Worm (Caenorhabditis elegans): Measurements from ENCODE around the gene dod-3.

dod-3 gene

ce11 chrV:2702883-2703282 lies 28.0 kb downstream of the dod-3 start:
- no peak for TF ChIP-seq mml-1 (tag; optimal IDR thresholded peaks at IDR 0.05)
- no peak for TF ChIP-seq ceh-16 (tag; optimal IDR thresholded peaks at IDR 0.05)
- no peak for TF ChIP-seq eor-1 (tag; optimal IDR thresholded peaks at IDR 0.05)
- no peak for TF ChIP-seq elt-3 (tag; optimal IDR thresholded peaks at IDR 0.05)
- TF ChIP-seq nhr-43 (tag; optimal IDR thresholded peaks at IDR 0.05; ENCODE audit: poor library complexity, severe bottlenecking), result no peak
- TF ChIP-seq elt-2 (tag; optimal IDR thresholded peaks at IDR 0.05), result no peak
- no peak for TF ChIP-seq fos-1 (tag; optimal IDR thresholded peaks at IDR 0.05)
- no peak for TF ChIP-seq pqm-1 (tag; optimal IDR thresholded peaks at IDR 0.05)
- no peak for TF ChIP-seq skn-1 (tag; optimal IDR thresholded peaks at IDR 0.05)
- no peak for TF ChIP-seq ztf-4 (tag; optimal IDR thresholded peaks at IDR 0.05)
- no peak for TF ChIP-seq ztf-11 (tag; optimal IDR thresholded peaks at IDR 0.05)

- no peak for TF ChIP-seq lin-15B (tag; optimal IDR thresholded peaks at IDR 0.05)
- no peak for TF ChIP-seq R02D3.7 (tag; optimal IDR thresholded peaks at IDR 0.05)
- TF ChIP-seq nhr-43 (tag; optimal IDR thresholded peaks at IDR 0.05; ENCODE audit: poor library complexity, severe bottlenecking), result no peak
- TF ChIP-seq pqm-1 (tag; optimal IDR thresholded peaks at IDR 0.05), result no peak
- no peak for TF ChIP-seq nhr-67 (tag; optimal IDR thresholded peaks at IDR 0.05)
- TF ChIP-seq mml-1 (tag; optimal IDR thresholded peaks at IDR 0.05), result no peak
- TF ChIP-seq jun-1 (tag; optimal IDR thresholded peaks at IDR 0.05), result no peak
- TF ChIP-seq unc-39 (tag; optimal IDR thresholded peaks at IDR 0.05), result no peak
- TF ChIP-seq eor-1 (tag; optimal IDR thresholded peaks at IDR 0.05), result no peak
Measured at ce11 chrV:2698826-2699225, 32.1 kb downstream of the dod-3 start, which contains the start of gene nuo-5. nuo-5 (plus strand) TSS chrV:2698972.

ce11 chrV:2697693-2698092 lies 33.2 kb downstream of the dod-3 start:
- TF ChIP-seq pqm-1 (tag; optimal IDR thresholded peaks at IDR 0.05) (no peak), nhr-23 (tag; optimal IDR thresholded peaks at IDR 0.05) (no peak), tbx-2 (tag; optimal IDR thresholded peaks at IDR 0.05) (no peak), eor-1 (tag; optimal IDR thresholded peaks at IDR 0.05) (no peak), nhr-67 (tag; optimal IDR thresholded peaks at IDR 0.05) (no peak), nhr-43 (tag; optimal IDR thresholded peaks at IDR 0.05; ENCODE audit: poor library complexity, severe bottlenecking) (no peak), fkh-10 (GFP tag; optimal IDR thresholded peaks at IDR 0.05) (no peak), mdl-1 (tag; optimal IDR thresholded peaks at IDR 0.05) (no peak), zag-1 (tag; optimal IDR thresholded peaks at IDR 0.05) (no peak), nhr-25 (tag; optimal IDR thresholded peaks at IDR 0.05) (no peak), mml-1 (tag; optimal IDR thresholded peaks at IDR 0.05) (no peak), ztf-11 (tag; optimal IDR thresholded peaks at IDR 0.05) (no peak), lin-15B (tag; optimal IDR thresholded peaks at IDR 0.05) (no peak), nhr-11 (tag; optimal IDR thresholded peaks at IDR 0.05) (no peak), skn-1 (tag; optimal IDR thresholded peaks at IDR 0.05) (no peak), ceh-28 (tag; optimal IDR thresholded peaks at IDR 0.05) (no peak), nhr-76 (tag; optimal IDR thresholded peaks at IDR 0.05) (no peak), lin-39 (tag; optimal IDR thresholded peaks at IDR 0.05) (no peak), hmg-11 (tag; optimal IDR thresholded peaks at IDR 0.05) (no peak), ama-1 (optimal IDR thresholded peaks at IDR 0.05) (no peak)

- TF ChIP-seq nfya-1 (tag; optimal IDR thresholded peaks at IDR 0.05; ENCODE audit: insufficient read depth) (no peak), nhr-23 (tag; optimal IDR thresholded peaks at IDR 0.05) (no peak), nhr-11 (tag; optimal IDR thresholded peaks at IDR 0.05) (no peak), unc-39 (tag; optimal IDR thresholded peaks at IDR 0.05) (no peak), R02D3.7 (tag; optimal IDR thresholded peaks at IDR 0.05) (no peak), elt-2 (tag; optimal IDR thresholded peaks at IDR 0.05) (no peak), lin-39 (tag; optimal IDR thresholded peaks at IDR 0.05) (no peak), ztf-11 (tag; optimal IDR thresholded peaks at IDR 0.05) (no peak), ZK546.5 (tag; optimal IDR thresholded peaks at IDR 0.05) (no peak), lsy-12 (tag; optimal IDR thresholded peaks at IDR 0.05) (no peak), ceh-82 (tag; optimal IDR thresholded peaks at IDR 0.05) (no peak), elt-1 (tag; optimal IDR thresholded peaks at IDR 0.05) (no peak), nhr-67 (tag; optimal IDR thresholded peaks at IDR 0.05) (no peak), nhr-28 (tag; optimal IDR thresholded peaks at IDR 0.05) (no peak), ama-1 (optimal IDR thresholded peaks at IDR 0.05) (no peak)
Measured at ce11 chrV:2695935-2696334, 35.0 kb downstream of the dod-3 start, which contains the start of gene Y45G12B.3. Y45G12B.3 (minus strand) TSS chrV:2696254.

ce11 chrV:2694389-2694788 lies 36.5 kb downstream of the dod-3 start, which contains the start of gene Y45G12B.2:
Y45G12B.2 (plus strand) TSS chrV:2694771.
- peak; percentile 77 for TF ChIP-seq pha-4 (tag; optimal IDR thresholded peaks at IDR 0.05)
- TF ChIP-seq jun-1 (tag; optimal IDR thresholded peaks at IDR 0.05), result peak; percentile 17
- no peak for TF ChIP-seq R02D3.7 (tag; optimal IDR thresholded peaks at IDR 0.05)
- TF ChIP-seq nhr-25 (tag; optimal IDR thresholded peaks at IDR 0.05), result peak; percentile 38
- peak; percentile 31 for TF ChIP-seq ceh-28 (tag; optimal IDR thresholded peaks at IDR 0.05)
- TF ChIP-seq nhr-23 (tag; optimal IDR thresholded peaks at IDR 0.05), result peak; percentile 58
- TF ChIP-seq hmg-11 (tag; optimal IDR thresholded peaks at IDR 0.05), result peak; percentile 67
- TF ChIP-seq nfya-1 (tag; optimal IDR thresholded peaks at IDR 0.05; ENCODE audit: insufficient read depth), result peak; percentile 90
- peak; percentile 58 for TF ChIP-seq pqm-1 (tag; optimal IDR thresholded peaks at IDR 0.05)
- TF ChIP-seq elt-2 (tag; optimal IDR thresholded peaks at IDR 0.05), result peak; percentile 47
- no peak for TF ChIP-seq fkh-2 (tag; optimal IDR thresholded peaks at IDR 0.05)
- peak; percentile 8 for TF ChIP-seq snpc-4 (tag; optimal IDR thresholded peaks at IDR 0.05)
- peak; percentile 71 for TF ChIP-seq lin-15B (tag; optimal IDR thresholded peaks at IDR 0.05)
- TF ChIP-seq sea-2 (GFP tag; optimal IDR thresholded peaks at IDR 0.05), result peak; percentile 17
- TF ChIP-seq ama-1 (optimal IDR thresholded peaks at IDR 0.05), result no peak
